Worm (Caenorhabditis elegans): ENCODE results near the gene grsp-3.
A peak's percentile ranks its signal among the peaks of the same experiment; 100 is the strongest.

The grsp-3 gene

ce11 chrIV:7131780-7132179, at the start of gene grsp-3:
grsp-3 (minus strand) TSS chrIV:7131928.
- TF ChIP-seq eor-1 (tag; optimal IDR thresholded peaks at IDR 0.05): no peak
- TF ChIP-seq snpc-4 (tag; optimal IDR thresholded peaks at IDR 0.05): no peak
- TF ChIP-seq jun-1 (tag; optimal IDR thresholded peaks at IDR 0.05): no peak
- TF ChIP-seq nhr-77 (tag; optimal IDR thresholded peaks at IDR 0.05): no peak
- TF ChIP-seq nhr-23 (tag; optimal IDR thresholded peaks at IDR 0.05): peak; percentile 89
- no peak for TF ChIP-seq ceh-16 (tag; optimal IDR thresholded peaks at IDR 0.05)
- TF ChIP-seq egl-5 (tag; optimal IDR thresholded peaks at IDR 0.05): no peak
- no peak for TF ChIP-seq nhr-237 (tag; optimal IDR thresholded peaks at IDR 0.05)
- TF ChIP-seq elt-1 (tag; optimal IDR thresholded peaks at IDR 0.05): peak; percentile 46
- TF ChIP-seq nhr-12 (tag; optimal IDR thresholded peaks at IDR 0.05): no peak
- TF ChIP-seq unc-39 (tag; optimal IDR thresholded peaks at IDR 0.05): no peak
- peak; percentile 38 for TF ChIP-seq ceh-28 (tag; optimal IDR thresholded peaks at IDR 0.05)
- no peak for TF ChIP-seq fkh-10 (GFP tag; optimal IDR thresholded peaks at IDR 0.05)
- no peak for TF ChIP-seq lsy-12 (tag; optimal IDR thresholded peaks at IDR 0.05)
- no peak for TF ChIP-seq nhr-43 (tag; optimal IDR thresholded peaks at IDR 0.05; ENCODE audit: poor library complexity, severe bottlenecking)
- peak in 1 of 3 experiments; percentile 61 for TF ChIP-seq elt-3 (tag; optimal IDR thresholded peaks at IDR 0.05)
- TF ChIP-seq fos-1 (tag; optimal IDR thresholded peaks at IDR 0.05): no peak
- peak; percentile 77 for TF ChIP-seq nhr-25 (tag; optimal IDR thresholded peaks at IDR 0.05)
- TF ChIP-seq nhr-76 (tag; optimal IDR thresholded peaks at IDR 0.05): no peak
- TF ChIP-seq skn-1 (tag; optimal IDR thresholded peaks at IDR 0.05): no peak

ce11 chrIV:7180304-7180703, 48.6 kb upstream of the grsp-3 start, which contains the start of gene cest-10:
cest-10 (plus strand) TSS chrIV:7180557.
- TF ChIP-seq nhr-76 (tag; optimal IDR thresholded peaks at IDR 0.05) (no peak), ama-1 (optimal IDR thresholded peaks at IDR 0.05) (no peak), ztf-11 (tag; optimal IDR thresholded peaks at IDR 0.05) (no peak), ceh-16 (tag; optimal IDR thresholded peaks at IDR 0.05) (no peak), elt-2 (tag; optimal IDR thresholded peaks at IDR 0.05) (peak; percentile 88), nhr-77 (tag; optimal IDR thresholded peaks at IDR 0.05) (no peak), egl-27 (tag; optimal IDR thresholded peaks at IDR 0.05) (no peak), fkh-2 (tag; optimal IDR thresholded peaks at IDR 0.05) (no peak), mml-1 (tag; optimal IDR thresholded peaks at IDR 0.05) (no peak), pqm-1 (tag; optimal IDR thresholded peaks at IDR 0.05) (peak; percentile 84), elt-1 (tag; optimal IDR thresholded peaks at IDR 0.05) (no peak)

ce11 chrIV:7178942-7179341, 47.2 kb upstream of the grsp-3 start, which contains the start of gene C42D4.3:
C42D4.3 (plus strand) TSS chrIV:7179239.
- TF ChIP-seq nhr-76 (tag; optimal IDR thresholded peaks at IDR 0.05): no peak
- TF ChIP-seq nhr-25 (tag; optimal IDR thresholded peaks at IDR 0.05): peak; percentile 96
- TF ChIP-seq sea-2 (GFP tag; optimal IDR thresholded peaks at IDR 0.05): no peak

ce11 chrIV:7176887-7177286, 45.2 kb upstream of the grsp-3 start, which contains the start of gene str-44:
str-44 (plus strand) TSS chrIV:7177187.
- no peak for TF ChIP-seq eor-1 (tag; optimal IDR thresholded peaks at IDR 0.05)
- no peak for TF ChIP-seq fkh-2 (tag; optimal IDR thresholded peaks at IDR 0.05)
- TF ChIP-seq unc-62 (GFP tag; optimal IDR thresholded peaks at IDR 0.05): no peak
- TF ChIP-seq egl-5 (tag; optimal IDR thresholded peaks at IDR 0.05): no peak
- TF ChIP-seq jun-1 (tag; optimal IDR thresholded peaks at IDR 0.05): no peak
- TF ChIP-seq nhr-67 (tag; optimal IDR thresholded peaks at IDR 0.05): no peak
- TF ChIP-seq ztf-4 (tag; optimal IDR thresholded peaks at IDR 0.05): no peak
- TF ChIP-seq nfya-1 (tag; optimal IDR thresholded peaks at IDR 0.05; ENCODE audit: insufficient read depth): no peak
- no peak for TF ChIP-seq hmg-11 (tag; optimal IDR thresholded peaks at IDR 0.05)
- TF ChIP-seq lin-39 (tag; optimal IDR thresholded peaks at IDR 0.05): no peak
- TF ChIP-seq nhr-77 (tag; optimal IDR thresholded peaks at IDR 0.05): no peak
- TF ChIP-seq ztf-11 (tag; optimal IDR thresholded peaks at IDR 0.05): no peak
- no peak for TF ChIP-seq unc-39 (tag; optimal IDR thresholded peaks at IDR 0.05)
- no peak for TF ChIP-seq lsy-12 (tag; optimal IDR thresholded peaks at IDR 0.05)
- TF ChIP-seq elt-1 (tag; optimal IDR thresholded peaks at IDR 0.05): no peak
- no peak for TF ChIP-seq ama-1 (optimal IDR thresholded peaks at IDR 0.05)
- no peak for TF ChIP-seq ceh-16 (tag; optimal IDR thresholded peaks at IDR 0.05)

DNA sequence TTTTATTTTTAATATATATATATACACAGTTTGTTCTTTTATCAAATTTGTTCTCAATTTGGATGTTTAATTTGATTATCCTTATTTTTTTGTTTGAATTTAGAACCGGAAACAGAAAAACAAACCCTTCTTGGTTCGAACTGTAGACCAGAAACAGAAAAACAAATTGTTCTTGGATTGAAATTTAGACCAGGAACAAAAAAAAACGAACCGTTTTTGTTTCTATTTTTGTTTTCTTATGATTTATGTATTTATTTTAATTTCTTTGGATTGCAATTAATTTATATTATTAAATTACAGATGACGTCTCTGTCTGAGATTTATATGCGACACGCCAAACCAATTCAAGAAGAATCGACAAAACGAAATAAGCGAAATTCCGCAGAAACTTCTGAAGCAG, 43.6 kb upstream of the grsp-3 start, which contains the start of gene C42D4.19:
Gene C42D4.19, plus strand, starts transcription at position 301 of the 400 bp plus-strand sequence.
- TF ChIP-seq snpc-4 (tag; optimal IDR thresholded peaks at IDR 0.05) (no peak), unc-39 (tag; optimal IDR thresholded peaks at IDR 0.05) (no peak), eor-1 (tag; optimal IDR thresholded peaks at IDR 0.05) (no peak), nhr-77 (tag; optimal IDR thresholded peaks at IDR 0.05) (no peak), nhr-28 (tag; optimal IDR thresholded peaks at IDR 0.05) (no peak), ZK546.5 (tag; optimal IDR thresholded peaks at IDR 0.05) (no peak), nhr-43 (tag; optimal IDR thresholded peaks at IDR 0.05; ENCODE audit: poor library complexity, severe bottlenecking) (no peak), zag-1 (tag; optimal IDR thresholded peaks at IDR 0.05) (no peak)
